Fruit fly (Drosophila melanogaster) S2 (cell line): Measurements from ENCODE around the gene CG11437.

Experiments
- CG8478 ChIP-seq: fragments of >200 bp; optimal IDR thresholded peaks from 2 replicates; lab custom pipeline; 2018
- CTCF ChIP-seq, 2 experiments: fragments of >200 bp; optimal IDR thresholded peaks; 2 replicates each; lab custom pipeline; 2018

DNA sequence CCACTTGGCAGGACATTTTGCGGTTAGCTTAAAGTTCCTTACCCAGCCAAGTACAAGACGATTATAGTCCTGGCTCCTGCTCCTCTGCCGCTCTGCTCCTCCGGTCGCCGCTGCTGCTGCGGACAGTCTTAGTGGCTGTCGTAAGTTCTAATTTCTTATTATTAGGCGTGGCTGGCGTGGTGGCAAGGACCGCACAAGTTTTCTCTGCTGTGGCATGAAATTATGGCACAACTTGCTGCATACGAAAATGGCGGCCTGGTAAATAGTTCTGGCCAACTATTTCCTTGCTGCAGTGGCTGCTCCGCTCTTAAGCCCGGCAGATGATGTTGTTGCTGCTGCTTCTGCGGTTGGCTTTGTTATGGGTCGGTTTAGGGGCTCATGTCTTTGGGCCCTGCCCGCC lies 44.0 kb upstream of the CG11437 start:
- TF ChIP-seq CG8478 (lab: Kevin White, UChicago) (no peak), CTCF (optimal IDR thresholded peaks at IDR 0.05; lab: Kevin White, UChicago) (no peak)
